Fruit fly (Drosophila melanogaster) whole organism, embryonic: ENCODE data around the gene CG32075.

Experiments used
- CG6791 ChIP-seq: fragments of 200-800 bp; sonication (Bioruptor generic); IDR thresholded peaks from 3 replicates; pipeline ENCODE4 v1.3.6; 2022; ENCODE audit warnings: missing biosample characterization, missing genetic modification characterization; ENCODE audit not compliant: partially characterized antibody
- Dll ChIP-seq: fragments of 200-800 bp; sonication (Bioruptor generic); IDR thresholded peaks from 4 replicates; pipeline ENCODE4 v1.3.6; 2022; ENCODE audit warnings: missing biosample characterization, missing genetic modification characterization; ENCODE audit not compliant: partially characterized antibody
- Gug ChIP-seq: fragments of 200-800 bp; sonication (Bioruptor generic); IDR thresholded peaks from 4 replicates; pipeline ENCODE4 v1.3.6; 2022; ENCODE audit warnings: missing biosample characterization, missing genetic modification characterization
- Ptx1 ChIP-seq: fragments of 200-800 bp; sonication (Bioruptor generic); IDR thresholded peaks from 2 replicates; pipeline ENCODE4 v1.3.6; 2022; ENCODE audit warnings: missing biosample characterization, missing genetic modification characterization
- Rx ChIP-seq: fragments of 200-800 bp; sonication (Bioruptor generic); IDR thresholded peaks from 2 replicates; pipeline ENCODE4 v1.3.6; 2022; ENCODE audit warnings: missing biosample characterization, missing genetic modification characterization
- chm ChIP-seq: fragments of 200-800 bp; sonication (Bioruptor generic); IDR thresholded peaks from 2 replicates; pipeline ENCODE4 v1.3.6; 2022; ENCODE audit warnings: missing biosample characterization, missing genetic modification characterization
- dm ChIP-seq: fragments of 200-800 bp; sonication (Bioruptor generic); optimal IDR thresholded peaks from 3 replicates; lab custom pipeline; 2016; ENCODE audit warnings: missing biosample characterization, missing genetic modification characterization

DNA sequence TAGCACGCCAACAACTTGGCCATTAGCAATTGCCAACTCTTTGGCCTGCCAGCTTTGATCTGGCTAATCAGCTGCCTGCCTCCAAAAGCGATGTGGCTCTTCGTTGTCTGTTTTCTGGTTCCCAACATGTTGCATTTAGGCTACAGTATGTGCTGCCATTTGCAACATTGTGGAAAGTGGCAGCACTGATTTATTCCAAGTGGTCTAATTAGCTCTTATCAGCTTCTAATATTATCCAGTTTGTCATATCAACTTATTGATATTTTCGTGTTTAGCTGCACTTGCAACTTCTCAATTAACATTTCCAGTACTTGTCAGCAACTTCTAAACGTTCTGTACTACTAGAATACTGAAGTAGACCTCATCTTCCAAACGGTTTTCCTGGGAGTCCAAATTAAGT is 44.7 kb downstream of the CG32075 start:
- TF ChIP-seq Rx (GFP tag; lab: Robert Waterston, UW), result no peak
- no peak for TF ChIP-seq dm (GFP tag; lab: Kevin White, UChicago)
- no peak for TF ChIP-seq Gug (GFP tag; lab: Robert Waterston, UW)
- TF ChIP-seq chm (GFP tag; lab: Robert Waterston, UW), result no peak
- no peak for TF ChIP-seq Dll (GFP tag; lab: Robert Waterston, UW)
- TF ChIP-seq CG6791 (GFP tag; lab: Robert Waterston, UW), result no peak
- TF ChIP-seq Ptx1 (GFP tag; lab: Robert Waterston, UW), result no peak
